Fruit fly (Drosophila melanogaster) whole organism: Measurements from ENCODE around the gene dachs.

Experiments used
- CG8478 ChIP-seq: fragments of >200 bp; optimal IDR thresholded peaks from 2 replicates; lab custom pipeline; 2018; ENCODE audit warnings: inconsistent platforms
- Dll ChIP-seq: fragments of >200 bp; optimal IDR thresholded peaks from 2 replicates; lab custom pipeline; 2017
- EcR ChIP-seq, 2 experiments: fragments of >200 bp; optimal IDR thresholded peaks; 2 replicates each; lab custom pipeline; 2017; ENCODE audit warnings: missing biosample characterization in 2 of 2, missing genetic modification characterization in 2 of 2, missing genetic modification reagents in 2 of 2
- pan ChIP-seq: fragments of >200 bp; optimal IDR thresholded peaks from 2 replicates; lab custom pipeline; 2017
- psq ChIP-seq: fragments of >200 bp; optimal IDR thresholded peaks from 2 replicates; lab custom pipeline; 2017
- usp ChIP-seq: fragments of >200 bp; optimal IDR thresholded peaks from 2 replicates; lab custom pipeline; 2017; ENCODE audit warnings: missing biosample characterization, missing genetic modification characterization, mixed read lengths

DNA sequence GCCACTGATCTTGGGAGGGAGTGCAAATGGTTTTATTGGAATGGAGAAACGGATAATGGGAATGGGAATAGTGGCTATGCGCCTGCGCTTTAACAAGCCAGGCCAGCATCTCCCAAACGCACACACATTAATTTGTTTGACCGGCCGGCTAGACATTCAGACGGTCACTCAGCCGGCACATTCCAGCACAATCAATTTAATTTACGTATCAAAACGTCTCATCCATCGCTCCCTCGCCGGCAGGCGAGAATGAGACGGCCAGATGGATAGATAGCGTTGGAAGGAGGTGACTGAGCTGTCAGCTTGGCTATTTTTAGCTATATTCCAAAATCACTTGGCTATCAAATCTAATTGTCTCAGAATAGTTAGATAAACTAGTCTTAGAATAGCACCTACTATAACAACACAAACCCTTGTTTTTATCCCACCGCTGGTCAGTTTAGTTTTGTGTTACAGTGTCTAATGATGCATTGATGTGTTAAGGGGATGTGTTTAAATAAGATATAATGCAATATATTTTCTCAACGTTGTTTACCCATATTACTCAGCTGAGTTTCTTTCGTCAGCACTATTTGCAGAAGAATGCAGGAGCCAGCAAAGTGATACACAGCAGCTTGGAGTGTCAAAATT lies 43.0 kb upstream of the dachs start:
- TF ChIP-seq Dll (lab: Kevin White, UChicago) (no peak), psq (lab: Kevin White, UChicago) (no peak), usp (GFP tag; lab: Kevin White, UChicago) (no peak), CG8478 (lab: Kevin White, UChicago) (no peak), pan (lab: Kevin White, UChicago) (no peak), EcR (GFP tag; optimal IDR thresholded peaks at IDR 0.05; lab: Kevin White, UChicago) (no peak)
